Worm (Caenorhabditis elegans) whole organism, young adult: Measurements from ENCODE around the gene C03B1.4.

Source experiments
- B0019.2 ChIP-seq: fragments of 200-800 bp; sonication (Bioruptor generic); conservative IDR thresholded peaks from 2 replicates; pipeline ENCODE4 v1.3.6; 2022; ENCODE audit warnings: missing genetic modification reagents, missing genetic modification characterization, missing compliant biosample characterization
- B0261.1 ChIP-seq: sonication (generic microtip); optimal IDR thresholded peaks from 2 replicates; lab custom pipeline; 2016; ENCODE audit warnings: mild to moderate bottlenecking, missing genetic modification characterization, moderate library complexity, missing compliant biosample characterization
- C17E4.6 ChIP-seq: fragments of 200-800 bp; sonication (Bioruptor generic); IDR thresholded peaks from 2 replicates; pipeline ENCODE4 v1.3.6; 2022; ENCODE audit warnings: missing genetic modification reagents, missing genetic modification characterization, missing compliant biosample characterization
- F33H1.4 ChIP-seq: fragments of 200-800 bp; sonication (Bioruptor generic); IDR thresholded peaks from 2 replicates; pipeline ENCODE4 v1.3.6; 2022; ENCODE audit warnings: missing genetic modification reagents, missing genetic modification characterization, missing compliant biosample characterization
- F37B4.10 ChIP-seq: fragments of 200-800 bp; sonication (Bioruptor generic); IDR thresholded peaks from 2 replicates; pipeline ENCODE4 v1.3.6; 2022; ENCODE audit warnings: missing genetic modification characterization, missing compliant biosample characterization
- F39B2.1 ChIP-seq: fragments of 200-800 bp; sonication (Bioruptor generic); IDR thresholded peaks from 2 replicates; pipeline ENCODE4 v1.3.6; 2022; ENCODE audit warnings: missing genetic modification reagents, missing genetic modification characterization, missing compliant biosample characterization
- F52B5.7 ChIP-seq: sonication (generic microtip); optimal IDR thresholded peaks from 2 replicates; lab custom pipeline; 2016; ENCODE audit warnings: mild to moderate bottlenecking, missing genetic modification characterization, missing compliant biosample characterization
- T07F8.4 ChIP-seq: sonication (generic microtip); optimal IDR thresholded peaks from 2 replicates; lab custom pipeline; 2016; ENCODE audit warnings: mild to moderate bottlenecking, missing genetic modification characterization, moderate library complexity, missing compliant biosample characterization
- Y56A3A.18 ChIP-seq: fragments of 200-800 bp; sonication (Bioruptor generic); IDR thresholded peaks from 2 replicates; pipeline ENCODE4 v1.3.6; 2022; ENCODE audit warnings: missing genetic modification reagents, missing genetic modification characterization, missing compliant biosample characterization
- Y79H2A.3 ChIP-seq: fragments of 200-800 bp; sonication (Bioruptor generic); conservative IDR thresholded peaks from 2 replicates; pipeline ENCODE4 v1.3.6; 2022; ENCODE audit warnings: missing genetic modification reagents, missing genetic modification characterization, missing compliant biosample characterization
- ZK185.1 ChIP-seq: sonication (generic microtip); optimal IDR thresholded peaks from 2 replicates; lab custom pipeline; 2016; ENCODE audit warnings: mild to moderate bottlenecking, missing genetic modification characterization, missing compliant biosample characterization; ENCODE audit not compliant: poor library complexity, severe bottlenecking
- attf-5 ChIP-seq: fragments of 200-800 bp; sonication (Bioruptor generic); optimal IDR thresholded peaks from 2 replicates; lab custom pipeline; 2018; ENCODE audit warnings: mild to moderate bottlenecking, missing genetic modification characterization, missing compliant biosample characterization
- bed-1 ChIP-seq: fragments of 200-800 bp; sonication (Bioruptor generic); IDR thresholded peaks from 2 replicates; pipeline ENCODE4 v1.3.6; 2022; ENCODE audit warnings: missing genetic modification reagents, missing genetic modification characterization, missing compliant biosample characterization
- bed-2 ChIP-seq: fragments of 200-800 bp; sonication (Bioruptor generic); IDR thresholded peaks from 2 replicates; pipeline ENCODE4 v1.3.6; 2022; ENCODE audit warnings: missing genetic modification reagents, missing genetic modification characterization, missing compliant biosample characterization
- ccch-3 ChIP-seq: fragments of 200-800 bp; sonication (Bioruptor generic); optimal IDR thresholded peaks from 2 replicates; lab custom pipeline; 2018; ENCODE audit warnings: mild to moderate bottlenecking, missing genetic modification characterization, missing compliant biosample characterization
- ceh-100 ChIP-seq: fragments of 200-800 bp; sonication (Bioruptor generic); IDR thresholded peaks from 2 replicates; pipeline ENCODE4 v1.3.6; 2022; ENCODE audit warnings: missing genetic modification reagents, missing genetic modification characterization, missing compliant biosample characterization
- ceh-27 ChIP-seq: fragments of 200-800 bp; sonication (Bioruptor generic); optimal IDR thresholded peaks from 2 replicates; lab custom pipeline; 2018; ENCODE audit warnings: mild to moderate bottlenecking, missing genetic modification characterization, moderate library complexity, missing compliant biosample characterization
- die-1 ChIP-seq: sonication (generic microtip); optimal IDR thresholded peaks from 2 replicates; lab custom pipeline; 2016; ENCODE audit warnings: missing genotype, mild to moderate bottlenecking, missing genetic modification characterization, missing compliant biosample characterization
- dpl-1 ChIP-seq: fragments of 150-350 bp; optimal IDR thresholded peaks from 2 replicates; lab custom pipeline; 2014; ENCODE audit warnings: missing biosample characterization, missing genetic modification reagents, missing genetic modification characterization
- egl-18 ChIP-seq: fragments of 200-800 bp; sonication (Bioruptor generic); IDR thresholded peaks from 2 replicates; pipeline ENCODE4 v1.3.6; 2022; ENCODE audit warnings: missing genetic modification reagents, missing genetic modification characterization, missing compliant biosample characterization
- egrh-3 ChIP-seq: fragments of 200-800 bp; sonication (Bioruptor generic); IDR thresholded peaks from 2 replicates; pipeline ENCODE4 v1.3.6; 2022; ENCODE audit warnings: missing genetic modification reagents, missing genetic modification characterization, missing compliant biosample characterization
- ekl-4 ChIP-seq: fragments of 200-800 bp; sonication (Bioruptor generic); IDR thresholded peaks from 2 replicates; pipeline ENCODE4 v1.3.6; 2022; ENCODE audit warnings: missing genetic modification reagents, missing genetic modification characterization, missing compliant biosample characterization
- fkh-3 ChIP-seq: sonication (generic microtip); optimal IDR thresholded peaks from 2 replicates; lab custom pipeline; 2016; ENCODE audit warnings: mild to moderate bottlenecking, missing genetic modification characterization, missing compliant biosample characterization
- him-1 ChIP-seq: sonication (generic microtip); optimal IDR thresholded peaks from 2 replicates; lab custom pipeline; 2016; ENCODE audit warnings: missing genotype, missing genetic modification reagents, missing genetic modification characterization, missing compliant biosample characterization
- hlh-12 ChIP-seq: sonication (generic microtip); optimal IDR thresholded peaks from 2 replicates; lab custom pipeline; 2016; ENCODE audit warnings: missing genetic modification characterization, missing compliant biosample characterization
- lin-35 ChIP-seq, 3 experiments: fragments of 150-350 bp in 2 of 3; sonication (generic microtip) in 1 of 3; optimal IDR thresholded peaks; 2 replicates each; lab custom pipeline; 2014 to 2018; ENCODE audit warnings: missing biosample characterization in 3 of 3, missing genetic modification characterization in 3 of 3, missing genetic modification reagents in 3 of 3
- lin-40 ChIP-seq: sonication (generic microtip); optimal IDR thresholded peaks from 2 replicates; lab custom pipeline; 2016; ENCODE audit warnings: missing genetic modification characterization, mild to moderate bottlenecking, missing compliant biosample characterization, missing genotype, missing genetic modification reagents
- lsy-27 ChIP-seq: sonication (generic microtip); optimal IDR thresholded peaks from 2 replicates; lab custom pipeline; 2017; ENCODE audit warnings: missing genetic modification characterization, mild to moderate bottlenecking, missing compliant biosample characterization, antibody characterized with exemption, missing genotype, borderline replicate concordance; ENCODE audit not compliant: insufficient read depth
- madf-10 ChIP-seq: sonication (generic microtip); optimal IDR thresholded peaks from 2 replicates; lab custom pipeline; 2016; ENCODE audit warnings: mild to moderate bottlenecking, missing genetic modification characterization, missing compliant biosample characterization
- madf-3 ChIP-seq: fragments of 200-800 bp; sonication (Bioruptor generic); IDR thresholded peaks from 2 replicates; pipeline ENCODE4 v1.3.6; 2022; ENCODE audit warnings: missing genetic modification reagents, missing genetic modification characterization, missing compliant biosample characterization
- mcd-1 ChIP-seq: fragments of 200-800 bp; sonication (Bioruptor generic); IDR thresholded peaks from 2 replicates; pipeline ENCODE4 v1.3.6; 2022; ENCODE audit warnings: missing genetic modification reagents, missing genetic modification characterization, missing compliant biosample characterization
- mxl-1 ChIP-seq: sonication (generic microtip); optimal IDR thresholded peaks from 2 replicates; lab custom pipeline; 2016; ENCODE audit warnings: missing genetic modification characterization, missing compliant biosample characterization
- rec-8 ChIP-seq, 2 experiments: sonication (generic microtip); optimal IDR thresholded peaks; 2 replicates each; lab custom pipeline; 2016; ENCODE audit warnings: mild to moderate bottlenecking in 2 of 2, missing genetic modification characterization in 2 of 2, missing genetic modification reagents in 2 of 2, missing genotype in 2 of 2, missing biosample characterization in 1 of 2, missing compliant biosample characterization in 1 of 2, moderate library complexity in 1 of 2
- repo-1 ChIP-seq: sonication (generic microtip); optimal IDR thresholded peaks from 2 replicates; lab custom pipeline; 2017; ENCODE audit warnings: mild to moderate bottlenecking, missing genetic modification characterization, missing compliant biosample characterization
- snpc-1.3 ChIP-seq: sonication (generic microtip); optimal IDR thresholded peaks from 2 replicates; lab custom pipeline; 2017; ENCODE audit warnings: missing genetic modification characterization, mild to moderate bottlenecking, missing compliant biosample characterization, antibody characterized with exemption, moderate library complexity, missing genotype, missing genetic modification reagents; ENCODE audit not compliant: insufficient read depth
- snpc-3.4 ChIP-seq: sonication (generic microtip); optimal IDR thresholded peaks from 2 replicates; lab custom pipeline; 2017; ENCODE audit warnings: missing genetic modification characterization, mild to moderate bottlenecking, missing compliant biosample characterization, antibody characterized with exemption, moderate library complexity, missing genotype, missing genetic modification reagents
- snpc-4 ChIP-seq, 5 experiments: fragments of 150-350 bp in 1 of 5; sonication (generic microtip) in 4 of 5; optimal IDR thresholded peaks; 2 replicates each; lab custom pipeline; 2014 to 2018; ENCODE audit warnings: missing genetic modification characterization in 5 of 5, missing biosample characterization in 3 of 5, antibody characterized with exemption in 2 of 5, mild to moderate bottlenecking in 2 of 5, missing compliant biosample characterization in 2 of 5, missing genotype in 2 of 5, moderate library complexity in 2 of 5, missing genetic modification reagents in 1 of 5
- tbp1 ChIP-seq: fragments of 200-800 bp; sonication (Bioruptor generic); optimal IDR thresholded peaks from 2 replicates; lab custom pipeline; 2018; ENCODE audit warnings: mild to moderate bottlenecking, missing genetic modification characterization, missing compliant biosample characterization
- tbx-9 ChIP-seq: sonication (generic microtip); optimal IDR thresholded peaks from 2 replicates; lab custom pipeline; 2016; ENCODE audit warnings: borderline replicate concordance, missing genetic modification characterization, inconsistent platforms, missing compliant biosample characterization
- zfh-2 ChIP-seq: fragments of 200-800 bp; sonication (Bioruptor generic); conservative IDR thresholded peaks from 2 replicates; pipeline ENCODE4 v1.3.6; 2022; ENCODE audit warnings: missing genetic modification reagents, missing genetic modification characterization, missing compliant biosample characterization
- ztf-18 ChIP-seq: sonication (generic microtip); optimal IDR thresholded peaks from 2 replicates; lab custom pipeline; 2016; ENCODE audit warnings: missing genotype, mild to moderate bottlenecking, missing genetic modification characterization, missing compliant biosample characterization
- ztf-26 ChIP-seq: sonication (generic microtip); optimal IDR thresholded peaks from 2 replicates; lab custom pipeline; 2017; ENCODE audit warnings: missing genetic modification characterization, missing compliant biosample characterization
- ztf-28 ChIP-seq: fragments of 200-800 bp; sonication (Bioruptor generic); IDR thresholded peaks from 2 replicates; pipeline ENCODE4 v1.3.6; 2022; ENCODE audit warnings: missing genetic modification reagents, missing genetic modification characterization, missing compliant biosample characterization

Gene C03B1.4

DNA sequence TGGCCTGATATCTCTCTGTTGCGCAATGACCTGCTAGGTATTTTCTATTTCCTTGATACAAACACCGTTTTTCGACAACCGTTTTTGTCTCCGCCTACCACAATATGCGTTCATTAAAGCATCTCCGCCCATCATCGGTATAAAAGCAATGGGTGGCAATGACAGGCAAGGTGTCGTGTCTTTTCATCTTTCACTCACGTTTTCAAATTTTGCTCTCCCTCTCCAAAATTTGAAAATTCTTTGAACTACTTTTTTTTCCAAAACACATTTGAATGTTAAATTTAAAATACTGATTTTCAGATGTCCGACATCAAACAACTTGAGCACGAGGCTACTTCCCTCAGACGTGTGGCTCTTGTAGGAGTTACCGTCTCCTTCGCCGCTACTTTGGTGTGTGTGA is 35.4 kb upstream of the C03B1.4 start, which contains the start of gene col-169:
Gene col-169 (plus strand): TSS at position 301 of the 400 bp plus-strand sequence.
- TF ChIP-seq mxl-1 (tag; lab: Kevin White, UChicago) (no peak), ekl-4 (GFP tag; lab: Robert Waterston, UW) (no peak), tbx-9 (tag; lab: Kevin White, UChicago) (no peak), B0019.2 (GFP tag; lab: Robert Waterston, UW) (no peak), F33H1.4 (no peak), madf-10 (tag; lab: Kevin White, UChicago) (no peak), attf-5 (GFP tag; lab: Kevin White, UChicago) (no peak), egl-18 (GFP tag; lab: Robert Waterston, UW) (no peak), ztf-28 (no peak), zfh-2 (GFP tag; lab: Robert Waterston, UW) (no peak), B0261.1 (tag; lab: Kevin White, UChicago) (no peak), fkh-3 (tag; lab: Kevin White, UChicago) (no peak), ccch-3 (GFP tag; lab: Kevin White, UChicago) (no peak), repo-1 (no peak), snpc-1.3 (tag; lab: Kevin White, UChicago) (no peak), T07F8.4 (tag; lab: Kevin White, UChicago) (no peak), lin-35 (GFP tag; optimal IDR thresholded peaks at IDR 0.05; lab: Kevin White, UChicago) (no peak)
- TF ChIP-seq, all 124 proteins: peak for 0

DNA sequence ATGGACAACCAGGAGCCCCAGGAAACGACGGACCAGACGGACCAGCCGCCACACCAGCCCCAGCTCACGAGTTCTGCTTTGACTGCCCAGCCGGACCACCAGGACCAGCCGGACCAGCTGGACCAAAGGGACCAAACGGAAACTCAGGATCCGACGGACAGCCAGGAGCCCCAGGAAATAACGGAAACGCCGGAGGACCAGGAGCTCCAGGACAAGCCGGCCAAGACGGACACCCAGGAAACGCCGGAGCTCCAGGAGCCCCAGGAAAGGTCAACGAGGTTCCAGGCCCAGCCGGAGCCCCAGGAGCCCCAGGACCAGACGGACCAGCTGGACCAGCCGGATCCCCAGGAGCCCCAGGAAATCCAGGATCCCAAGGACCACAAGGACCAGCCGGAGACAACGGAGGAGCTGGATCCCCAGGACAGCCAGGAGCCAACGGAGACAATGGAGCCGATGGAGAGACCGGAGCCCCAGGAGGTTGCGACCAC is 34.7 kb upstream of the C03B1.4 start:
- 0 out of 2 replicates have a peak, but pooled peaks have one; percentile 19 for TF ChIP-seq zfh-2 (GFP tag; lab: Robert Waterston, UW)
- peak; percentile 97 for TF ChIP-seq egrh-3

DNA sequence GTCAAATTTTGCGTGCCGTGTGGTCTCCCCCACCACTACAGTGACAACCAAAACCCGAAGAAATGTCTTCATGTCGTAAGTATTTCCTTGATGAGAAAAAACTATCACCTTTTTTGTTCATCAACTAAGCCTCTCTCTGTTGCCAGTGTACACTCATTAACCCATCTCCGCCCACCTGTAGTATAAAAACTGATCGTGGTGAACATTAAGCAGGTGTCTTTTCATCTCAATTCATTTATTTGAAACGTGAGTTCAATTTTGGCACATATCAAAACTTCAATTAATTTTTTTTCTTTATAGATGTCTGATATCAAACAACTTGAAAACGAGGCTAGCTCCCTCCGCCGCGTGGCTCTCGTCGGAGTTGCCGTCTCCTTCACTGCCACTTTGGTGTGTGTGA is 32.9 kb upstream of the C03B1.4 start, which contains the start of gene col-170:
Gene col-170 (plus strand): TSS at position 301 of the 400 bp plus-strand sequence.
- TF ChIP-seq mcd-1 (no peak), lin-35 (GFP tag; optimal IDR thresholded peaks at IDR 0.05; lab: Kevin White, UChicago) (no peak), F37B4.10 (GFP tag; lab: Robert Waterston, UW) (no peak), Y79H2A.3 (no peak), him-1 (no peak), ztf-26 (no peak), ceh-100 (GFP tag; lab: Robert Waterston, UW) (no peak), tbp1 (GFP tag; lab: Kevin White, UChicago) (no peak), F39B2.1 (GFP tag; lab: Robert Waterston, UW) (no peak), ceh-27 (GFP tag; lab: Kevin White, UChicago) (no peak), die-1 (no peak), bed-1 (GFP tag; lab: Robert Waterston, UW) (no peak), Y56A3A.18 (no peak), attf-5 (GFP tag; lab: Kevin White, UChicago) (no peak), bed-2 (GFP tag; lab: Robert Waterston, UW) (no peak), ZK185.1 (tag; lab: Kevin White, UChicago) (no peak), rec-8 (tag; optimal IDR thresholded peaks at IDR 0.05; lab: Kevin White, UChicago) (no peak)

DNA sequence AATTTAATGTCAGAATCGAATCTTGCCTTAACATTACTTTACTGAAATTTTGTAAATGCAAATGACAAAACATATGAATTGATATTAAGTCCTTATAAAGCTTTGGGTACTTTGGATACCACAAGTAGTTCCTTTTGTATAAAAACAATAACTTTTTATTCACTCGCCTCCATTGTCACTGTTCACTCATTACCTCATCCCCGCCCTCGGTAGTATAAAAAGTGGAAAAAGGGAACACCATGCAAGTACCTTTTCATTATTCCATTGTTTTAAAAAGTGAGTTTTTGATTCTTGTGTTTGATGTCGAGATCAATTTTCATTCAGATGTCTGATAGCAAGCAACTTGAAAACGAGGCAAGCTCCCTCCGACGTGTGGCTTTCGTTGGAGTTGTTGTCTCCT is 30.3 kb upstream of the C03B1.4 start, which contains the start of gene col-171:
Gene col-171 (plus strand): TSS at position 301 of the 400 bp plus-strand sequence.
- TF ChIP-seq egrh-3 (no peak), ztf-18 (tag; lab: Kevin White, UChicago) (no peak), snpc-3.4 (tag; lab: Kevin White, UChicago) (no peak), hlh-12 (tag; lab: Kevin White, UChicago) (no peak), F52B5.7 (tag; lab: Kevin White, UChicago) (no peak), C17E4.6 (GFP tag; lab: Robert Waterston, UW) (no peak), madf-3 (GFP tag; lab: Robert Waterston, UW) (no peak), ccch-3 (GFP tag; lab: Kevin White, UChicago) (no peak), attf-5 (GFP tag; lab: Kevin White, UChicago) (no peak), lsy-27 (tag; lab: Kevin White, UChicago) (no peak), dpl-1 (GFP tag; lab: Kevin White, UChicago) (no peak), lin-40 (tag; lab: Kevin White, UChicago) (no peak), snpc-4 (GFP tag; optimal IDR thresholded peaks at IDR 0.05; lab: Kevin White, UChicago) (no peak), snpc-4 (tag; optimal IDR thresholded peaks at IDR 0.05; lab: Kevin White, UChicago) (no peak)
